Worm (Caenorhabditis elegans) whole organism, L1 larva: ENCODE measurements around the gene Y38F2AL.12.

Experiments used
- ama-1 ChIP-seq: fragments of 150-350 bp; optimal IDR thresholded peaks from 2 replicates; lab custom pipeline; 2014
- efl-1 ChIP-seq, 4 experiments: fragments of 150-350 bp; optimal IDR thresholded peaks in 3 of 4; peaks in 1 of 4; 1 replicate in 1 of 4; 2 replicates in 3 of 4; lab custom pipeline; 2014; ENCODE audit warnings: missing biosample characterization in 2 of 4, missing genetic modification characterization in 2 of 4, missing genetic modification reagents in 2 of 4
- elt-3 ChIP-seq, 6 experiments: fragments of 150-350 bp in 1 of 6; sonication (generic microtip); optimal IDR thresholded peaks; 2 replicates each; lab custom pipeline; 2017 to 2018; ENCODE audit warnings: missing biosample characterization in 6 of 6, missing genetic modification characterization in 6 of 6, inconsistent platforms in 1 of 6
- lin-15B ChIP-seq: fragments of 150-350 bp; sonication (generic microtip); optimal IDR thresholded peaks from 3 replicates; lab custom pipeline; 2014; ENCODE audit warnings: missing biosample characterization, missing genetic modification characterization
- lir-3 ChIP-seq: sonication (generic microtip); optimal IDR thresholded peaks from 2 replicates; lab custom pipeline; 2016; ENCODE audit warnings: mild to moderate bottlenecking, missing genetic modification characterization, moderate library complexity, missing compliant biosample characterization; ENCODE audit not compliant: poor library complexity
- nhr-12 ChIP-seq: sonication (generic microtip); optimal IDR thresholded peaks from 2 replicates; lab custom pipeline; 2017; ENCODE audit warnings: missing biosample characterization, missing genetic modification characterization
- snpc-4 ChIP-seq: fragments of 150-350 bp; optimal IDR thresholded peaks from 2 replicates; lab custom pipeline; 2014; ENCODE audit warnings: missing biosample characterization, missing genetic modification characterization
- tbx-2 ChIP-seq: sonication (generic microtip); optimal IDR thresholded peaks from 2 replicates; lab custom pipeline; 2016; ENCODE audit warnings: missing genetic modification characterization, missing compliant biosample characterization
- vab-15 ChIP-seq: sonication (generic microtip); optimal IDR thresholded peaks from 2 replicates; lab custom pipeline; 2017; ENCODE audit warnings: missing genotype, mild to moderate bottlenecking, missing genetic modification characterization, missing compliant biosample characterization
- ztf-4 ChIP-seq: fragments of 150-350 bp; optimal IDR thresholded peaks from 2 replicates; lab custom pipeline; 2014; ENCODE audit warnings: missing biosample characterization, missing genetic modification characterization

ce11 chrIV:2306447-2306846 lies 9.9 kb upstream of the Y38F2AL.12 start, which contains the start of gene mksr-2:
- no peak for TF ChIP-seq lin-15B (tag; lab: Kevin White, UChicago)
- TF ChIP-seq efl-1 (optimal IDR thresholded peaks at IDR 0.05; lab: Kevin White, UChicago), result no peak
- no peak for TF ChIP-seq efl-1 (GFP tag; optimal IDR thresholded peaks at IDR 0.05 in 1 of 2; lab: Kevin White, UChicago)
- no peak for TF ChIP-seq tbx-2
- TF ChIP-seq ztf-4 (tag; lab: Kevin White, UChicago), result no peak
- TF ChIP-seq nhr-12, result no peak
- no peak for TF ChIP-seq snpc-4 (tag; lab: Kevin White, UChicago)
- no peak for TF ChIP-seq vab-15 (tag; lab: Kevin White, UChicago)
- no peak for TF ChIP-seq lir-3 (tag; lab: Kevin White, UChicago)
- no peak for TF ChIP-seq elt-3 (tag; optimal IDR thresholded peaks at IDR 0.05; lab: Kevin White, UChicago)
- TF ChIP-seq ama-1 (lab: Kevin White, UChicago), result no peak
